Worm (Caenorhabditis elegans) whole organism, mixed stage, embryonic: Measurements from ENCODE around the gene clec-9.

ENCODE experiments used
- ceh-43 ChIP-seq: fragments of 200-800 bp; sonication (Bioruptor generic); optimal IDR thresholded peaks from 2 replicates; lab custom pipeline; 2018; ENCODE audit warnings: mild to moderate bottlenecking, missing genetic modification characterization, moderate library complexity, missing compliant biosample characterization
- ceh-83 ChIP-seq: fragments of 200-800 bp; sonication (Bioruptor generic); optimal IDR thresholded peaks from 2 replicates; lab custom pipeline; 2018; ENCODE audit warnings: mild to moderate bottlenecking, missing genetic modification characterization, missing compliant biosample characterization
- ces-1 ChIP-seq: fragments of 150-350 bp; optimal IDR thresholded peaks from 2 replicates; lab custom pipeline; 2014; ENCODE audit warnings: missing biosample characterization, missing genetic modification reagents, missing genetic modification characterization
- elt-3 ChIP-seq: fragments of 150-350 bp; optimal IDR thresholded peaks from 2 replicates; lab custom pipeline; 2014; ENCODE audit warnings: missing biosample characterization, missing genetic modification characterization
- lsy-2 ChIP-seq: fragments of 150-350 bp; optimal IDR thresholded peaks from 2 replicates; lab custom pipeline; 2014; ENCODE audit warnings: missing biosample characterization, missing genetic modification characterization
- mab-5 ChIP-seq: fragments of 150-350 bp; optimal IDR thresholded peaks from 2 replicates; lab custom pipeline; 2014; ENCODE audit warnings: missing biosample characterization, missing genetic modification characterization
- mep-1 ChIP-seq: fragments of 150-350 bp; optimal IDR thresholded peaks from 2 replicates; lab custom pipeline; 2017; ENCODE audit warnings: missing biosample characterization, missing genetic modification reagents, missing genetic modification characterization, inconsistent platforms
- mls-2 ChIP-seq: sonication (generic microtip); optimal IDR thresholded peaks from 2 replicates; lab custom pipeline; 2016; ENCODE audit warnings: mild to moderate bottlenecking, missing genetic modification characterization, moderate library complexity, missing compliant biosample characterization
- nhr-12 ChIP-seq: fragments of 150-350 bp; optimal IDR thresholded peaks from 2 replicates; lab custom pipeline; 2014; ENCODE audit warnings: missing biosample characterization, missing genetic modification characterization
- nhr-237 ChIP-seq: fragments of 150-350 bp; optimal IDR thresholded peaks from 2 replicates; lab custom pipeline; 2014; ENCODE audit warnings: missing biosample characterization, missing genetic modification characterization
- nhr-76 ChIP-seq: sonication (generic microtip); optimal IDR thresholded peaks from 2 replicates; lab custom pipeline; 2017; ENCODE audit warnings: missing biosample characterization, missing genetic modification characterization
- pha-4 ChIP-seq: fragments of 150-350 bp; optimal IDR thresholded peaks from 2 replicates; lab custom pipeline; 2018; ENCODE audit warnings: missing biosample characterization, missing genetic modification reagents, missing genetic modification characterization
- snpc-4 ChIP-seq: fragments of 150-350 bp; optimal IDR thresholded peaks from 2 replicates; lab custom pipeline; 2014; ENCODE audit warnings: missing biosample characterization, missing genetic modification characterization
- unc-62 ChIP-seq: fragments of 150-350 bp; optimal IDR thresholded peaks from 2 replicates; lab custom pipeline; 2014; ENCODE audit warnings: missing biosample characterization, missing genetic modification reagents, missing genetic modification characterization

- no peak for TF ChIP-seq mep-1 (tag; lab: Kevin White, UChicago)
- no peak for TF ChIP-seq ces-1 (GFP tag; lab: Kevin White, UChicago)
- TF ChIP-seq nhr-76 (tag; lab: Kevin White, UChicago), result no peak
- TF ChIP-seq nhr-237 (tag; lab: Kevin White, UChicago), result no peak
- TF ChIP-seq mab-5 (tag; lab: Kevin White, UChicago), result no peak
- TF ChIP-seq unc-62 (GFP tag; lab: Kevin White, UChicago), result no peak
- TF ChIP-seq snpc-4, result no peak
- TF ChIP-seq ceh-83, result no peak
- no peak for TF ChIP-seq pha-4 (tag; lab: Kevin White, UChicago)
- TF ChIP-seq elt-3, result no peak
- TF ChIP-seq lsy-2 (tag; lab: Kevin White, UChicago), result no peak
- TF ChIP-seq mls-2 (tag; lab: Kevin White, UChicago), result no peak
- TF ChIP-seq nhr-12 (tag; lab: Kevin White, UChicago), result no peak
- TF ChIP-seq ceh-43 (GFP tag; lab: Kevin White, UChicago), result no peak
These were observed 11.9 kb downstream of the clec-9 start, which contains the start of gene srz-101 for ce11 chrV:16694538-16694937.
